Fruit fly (Drosophila melanogaster) whole organism, wandering third instar larva: ENCODE results near the gene FER.

Experiments used
- ey ChIP-seq: fragments of 200-800 bp; sonication (Bioruptor generic); optimal IDR thresholded peaks from 2 replicates; lab custom pipeline; 2016; ENCODE audit warnings: missing biosample characterization, missing genetic modification characterization
- psq ChIP-seq: fragments of 200-800 bp; sonication (Bioruptor generic); optimal IDR thresholded peaks from 3 replicates; lab custom pipeline; 2017; ENCODE audit warnings: missing biosample characterization, mild to moderate bottlenecking, missing genetic modification characterization, moderate library complexity

DNA sequence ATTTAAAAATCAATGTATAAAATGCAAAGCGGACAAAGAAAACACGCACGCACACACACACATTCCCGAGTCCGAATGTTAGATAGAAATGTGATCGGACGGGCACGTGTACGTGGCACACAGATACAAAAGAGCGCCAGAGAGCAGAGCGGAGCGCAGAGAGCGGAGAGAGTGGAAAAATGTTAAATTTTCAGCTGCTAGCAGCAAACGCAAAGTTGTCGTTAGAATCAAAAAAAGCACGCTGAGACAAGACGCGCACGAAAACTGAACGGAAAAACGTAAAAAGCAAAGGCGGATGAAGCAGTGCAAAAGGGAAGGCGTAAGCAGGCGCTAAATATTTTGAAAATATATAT lies 24.9 kb upstream of the FER start:
- TF ChIP-seq ey (GFP tag; lab: Kevin White, UChicago) (no peak), psq (peak; percentile 58)
